Fruit fly (Drosophila melanogaster) whole organism, prepupa: Measurements from ENCODE around the gene ctrip.
A peak's percentile ranks its signal among the peaks of the same experiment; 100 is the strongest.

Experiments used
- Blimp-1 ChIP-seq: fragments of 200-800 bp; sonication (Bioruptor generic); optimal IDR thresholded peaks from 3 replicates; lab custom pipeline; 2017; ENCODE audit warnings: missing biosample characterization, missing genetic modification characterization, mild to moderate bottlenecking, moderate library complexity, missing genetic modification reagents
- CG10631 ChIP-seq: fragments of 200-800 bp; sonication (Bioruptor generic); optimal IDR thresholded peaks from 2 replicates; lab custom pipeline; 2016; ENCODE audit warnings: missing biosample characterization, missing genetic modification characterization
- CG10669 ChIP-seq: fragments of 200-800 bp; sonication (Bioruptor generic); optimal IDR thresholded peaks from 3 replicates; lab custom pipeline; 2018; ENCODE audit warnings: missing biosample characterization, mild to moderate bottlenecking, missing genetic modification characterization, moderate library complexity
- CG11762 ChIP-seq: fragments of 200-800 bp; sonication (Bioruptor generic); optimal IDR thresholded peaks from 3 replicates; lab custom pipeline; 2016; ENCODE audit warnings: missing biosample characterization, missing genetic modification characterization; ENCODE audit not compliant: insufficient read depth
- CG11902 ChIP-seq: fragments of 200-800 bp; sonication (Bioruptor generic); optimal IDR thresholded peaks from 3 replicates; lab custom pipeline; 2016; ENCODE audit warnings: missing biosample characterization, missing genetic modification characterization
- CG15336 ChIP-seq: fragments of 200-800 bp; sonication (Bioruptor generic); IDR thresholded peaks from 2 replicates; pipeline ENCODE4 v1.3.6; 2022; ENCODE audit warnings: missing biosample characterization, missing genetic modification characterization
- CG1621 ChIP-seq: fragments of 200-800 bp; sonication (Bioruptor generic); optimal IDR thresholded peaks from 3 replicates; lab custom pipeline; 2018; ENCODE audit warnings: missing biosample characterization, mild to moderate bottlenecking, missing genetic modification characterization
- CG16779 ChIP-seq: fragments of 200-800 bp; sonication (Bioruptor generic); optimal IDR thresholded peaks from 3 replicates; lab custom pipeline; 2017; ENCODE audit warnings: missing biosample characterization, mild to moderate bottlenecking, missing genetic modification characterization
- CG3032 ChIP-seq: fragments of 200-800 bp; optimal IDR thresholded peaks from 2 replicates; lab custom pipeline; 2019; ENCODE audit warnings: missing biosample characterization, mild to moderate bottlenecking, missing genetic modification characterization, moderate library complexity
- CG32006 ChIP-seq: fragments of 200-800 bp; sonication (Bioruptor generic); optimal IDR thresholded peaks from 3 replicates; lab custom pipeline; 2017; ENCODE audit warnings: missing biosample characterization, mild to moderate bottlenecking, missing genetic modification characterization
- CG34406 ChIP-seq: fragments of 200-800 bp; sonication (Bioruptor generic); optimal IDR thresholded peaks from 3 replicates; lab custom pipeline; 2016; ENCODE audit warnings: missing biosample characterization, missing genetic modification characterization
- CG3919 ChIP-seq: fragments of 200-800 bp; sonication (Bioruptor generic); optimal IDR thresholded peaks from 3 replicates; lab custom pipeline; 2016; ENCODE audit warnings: missing biosample characterization, missing genetic modification characterization
- CG6163 ChIP-seq: fragments of 200-800 bp; sonication (Bioruptor generic); IDR thresholded peaks from 3 replicates; pipeline ENCODE4 v1.3.6; 2022; ENCODE audit warnings: missing biosample characterization, missing genetic modification characterization
- CG6276 ChIP-seq: fragments of 200-800 bp; sonication (Bioruptor generic); optimal IDR thresholded peaks from 2 replicates; lab custom pipeline; 2017; ENCODE audit warnings: missing biosample characterization, mild to moderate bottlenecking, missing genetic modification characterization
- CG6792 ChIP-seq: fragments of 200-800 bp; sonication (Bioruptor generic); optimal IDR thresholded peaks from 3 replicates; lab custom pipeline; 2016; ENCODE audit warnings: missing biosample characterization, missing genetic modification characterization
- CG6808 ChIP-seq: fragments of 200-800 bp; sonication (Bioruptor generic); optimal IDR thresholded peaks from 3 replicates; lab custom pipeline; 2017; ENCODE audit warnings: missing biosample characterization, missing genetic modification characterization, mild to moderate bottlenecking, moderate library complexity, missing genetic modification reagents
- CG6854 ChIP-seq: fragments of 200-800 bp; sonication (Bioruptor generic); optimal IDR thresholded peaks from 2 replicates; lab custom pipeline; 2017; ENCODE audit warnings: missing biosample characterization, mild to moderate bottlenecking, missing genetic modification characterization
- CG7368 ChIP-seq: fragments of 200-800 bp; sonication (Bioruptor generic); optimal IDR thresholded peaks from 3 replicates; lab custom pipeline; 2016; ENCODE audit warnings: missing biosample characterization, missing genetic modification characterization
- CG8632 ChIP-seq: fragments of 200-800 bp; sonication (Bioruptor generic); optimal IDR thresholded peaks from 3 replicates; lab custom pipeline; 2016; ENCODE audit warnings: missing biosample characterization, missing genetic modification characterization
- CG9139 ChIP-seq: fragments of 200-800 bp; sonication (Bioruptor generic); optimal IDR thresholded peaks from 3 replicates; lab custom pipeline; 2017; ENCODE audit warnings: missing biosample characterization, mild to moderate bottlenecking, missing genetic modification characterization
- Eip75B ChIP-seq: fragments of 200-800 bp; sonication (Bioruptor generic); optimal IDR thresholded peaks from 3 replicates; lab custom pipeline; 2016; ENCODE audit warnings: missing biosample characterization, missing genetic modification characterization
- Eip78C ChIP-seq: fragments of 200-800 bp; sonication (Bioruptor generic); peaks from one replicate; lab custom pipeline; 2016; ENCODE audit warnings: missing biosample characterization, missing genetic modification characterization
- Ets21C ChIP-seq: fragments of 200-800 bp; sonication (Bioruptor generic); optimal IDR thresholded peaks from 3 replicates; lab custom pipeline; 2016; ENCODE audit warnings: missing biosample characterization, missing genetic modification characterization
- Ets96B ChIP-seq: fragments of 200-800 bp; optimal IDR thresholded peaks from 2 replicates; lab custom pipeline; 2019; ENCODE audit warnings: missing biosample characterization, mild to moderate bottlenecking, missing genetic modification characterization, moderate library complexity
- Hr4 ChIP-seq: fragments of 200-800 bp; sonication (Bioruptor generic); optimal IDR thresholded peaks from 3 replicates; lab custom pipeline; 2016; ENCODE audit warnings: missing biosample characterization, missing genetic modification characterization
- Lpt ChIP-seq: fragments of 200-800 bp; sonication (Bioruptor generic); optimal IDR thresholded peaks from 3 replicates; lab custom pipeline; 2016; ENCODE audit warnings: missing biosample characterization, missing genetic modification characterization
- Met ChIP-seq: fragments of 200-800 bp; sonication (Bioruptor generic); optimal IDR thresholded peaks from 3 replicates; lab custom pipeline; 2016; ENCODE audit warnings: missing biosample characterization, missing genetic modification characterization
- OdsH ChIP-seq: fragments of 200-800 bp; sonication (Bioruptor generic); optimal IDR thresholded peaks from 3 replicates; lab custom pipeline; 2016; ENCODE audit warnings: missing biosample characterization, missing genetic modification characterization
- Sox102F ChIP-seq: fragments of 200-800 bp; sonication (Bioruptor generic); optimal IDR thresholded peaks from 2 replicates; lab custom pipeline; 2016; ENCODE audit warnings: missing biosample characterization, mild to moderate bottlenecking, missing genetic modification characterization
- Sox14 ChIP-seq: fragments of 200-800 bp; sonication (Bioruptor generic); optimal IDR thresholded peaks from 3 replicates; lab custom pipeline; 2016; ENCODE audit warnings: missing biosample characterization, missing genetic modification characterization
- achi ChIP-seq: fragments of 200-800 bp; sonication (Bioruptor generic); optimal IDR thresholded peaks from 3 replicates; lab custom pipeline; 2016; ENCODE audit warnings: missing biosample characterization, missing genetic modification characterization
- acj6 ChIP-seq: fragments of 200-800 bp; sonication (Bioruptor generic); optimal IDR thresholded peaks from 3 replicates; lab custom pipeline; 2016; ENCODE audit warnings: missing biosample characterization, missing genetic modification characterization
- cyc ChIP-seq: fragments of 200-800 bp; sonication (Bioruptor generic); optimal IDR thresholded peaks from 3 replicates; lab custom pipeline; 2016; ENCODE audit warnings: missing biosample characterization, missing genetic modification characterization
- dsx ChIP-seq: fragments of 200-800 bp; optimal IDR thresholded peaks from 3 replicates; lab custom pipeline; 2019; ENCODE audit warnings: missing biosample characterization, mild to moderate bottlenecking, missing genetic modification characterization, moderate library complexity; ENCODE audit not compliant: poor library complexity, severe bottlenecking
- eg ChIP-seq: fragments of 200-800 bp; sonication (Bioruptor generic); IDR thresholded peaks from 3 replicates; pipeline ENCODE4 v1.3.6; 2022; ENCODE audit warnings: missing biosample characterization, missing genetic modification characterization
- esn ChIP-seq: fragments of 200-800 bp; sonication (Bioruptor generic); optimal IDR thresholded peaks from 2 replicates; lab custom pipeline; 2016; ENCODE audit warnings: missing biosample characterization, mild to moderate bottlenecking, missing genetic modification characterization, moderate library complexity
- fd59A ChIP-seq: fragments of 200-800 bp; sonication (Bioruptor generic); optimal IDR thresholded peaks from 2 replicates; lab custom pipeline; 2017; ENCODE audit warnings: missing biosample characterization, mild to moderate bottlenecking, missing genetic modification characterization, missing genetic modification reagents
- fkh ChIP-seq: fragments of 200-800 bp; sonication (Bioruptor generic); optimal IDR thresholded peaks from 3 replicates; lab custom pipeline; 2017; ENCODE audit warnings: missing biosample characterization, mild to moderate bottlenecking, missing genetic modification characterization, moderate library complexity
- lz ChIP-seq: fragments of 200-800 bp; sonication (Bioruptor generic); optimal IDR thresholded peaks from 3 replicates; lab custom pipeline; 2016; ENCODE audit warnings: missing biosample characterization, missing genetic modification characterization
- net ChIP-seq: fragments of 200-800 bp; sonication (Bioruptor generic); optimal IDR thresholded peaks from 3 replicates; lab custom pipeline; 2016; ENCODE audit warnings: missing biosample characterization, missing genetic modification characterization
- pdm3 ChIP-seq: fragments of 200-800 bp; sonication (Bioruptor generic); optimal IDR thresholded peaks from 3 replicates; lab custom pipeline; 2016; ENCODE audit warnings: missing biosample characterization, missing genetic modification characterization
- spab ChIP-seq: fragments of 200-800 bp; sonication (Bioruptor generic); optimal IDR thresholded peaks from 2 replicates; lab custom pipeline; 2017; ENCODE audit warnings: missing biosample characterization, mild to moderate bottlenecking, missing genetic modification characterization, missing genetic modification reagents
- ss ChIP-seq, 2 experiments: fragments of 200-800 bp; sonication (Bioruptor generic); optimal IDR thresholded peaks; 2 replicates in 1 of 2; 3 replicates in 1 of 2; lab custom pipeline; 2017 to 2018; ENCODE audit warnings: mild to moderate bottlenecking in 2 of 2, missing biosample characterization in 2 of 2, missing genetic modification characterization in 2 of 2, moderate library complexity in 1 of 2
- topi ChIP-seq: fragments of 200-800 bp; sonication (Bioruptor generic); optimal IDR thresholded peaks from 3 replicates; lab custom pipeline; 2016; ENCODE audit warnings: missing biosample characterization, missing genetic modification characterization
- vri ChIP-seq: fragments of 200-800 bp; sonication (Bioruptor generic); optimal IDR thresholded peaks from 3 replicates; lab custom pipeline; 2016; ENCODE audit warnings: missing biosample characterization, mild to moderate bottlenecking, missing genetic modification characterization

The ctrip gene

DNA sequence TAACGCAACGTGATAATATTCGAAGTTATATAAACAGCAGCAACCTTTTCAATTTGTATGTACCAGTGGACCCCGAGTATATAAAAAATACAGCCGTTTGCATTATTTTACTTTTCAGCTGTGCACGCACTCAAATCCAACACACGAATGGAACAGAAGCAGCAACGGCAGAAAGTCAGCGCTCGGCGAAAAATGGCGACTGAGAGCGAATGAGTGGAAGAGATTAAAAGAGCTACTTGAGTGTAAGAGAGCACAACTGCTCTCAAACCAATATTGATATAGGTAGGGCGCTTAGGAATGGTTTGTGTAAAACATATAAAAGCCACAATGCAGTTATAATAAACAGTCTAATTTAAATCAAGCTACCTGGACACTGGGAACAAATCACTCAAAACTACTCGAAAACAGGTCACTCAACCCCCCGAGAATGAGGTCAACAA, 5.6 kb downstream of the ctrip start:
- TF ChIP-seq CG15336 (GFP tag; lab: Robert Waterston, UW), result peak; percentile 48; the same call in 1 of the 2 replicates
- peak; percentile 26 for TF ChIP-seq Eip75B (GFP tag; lab: Kevin White, UChicago)
- TF ChIP-seq Met (GFP tag; lab: Kevin White, UChicago), result peak; percentile 49
- no peak for TF ChIP-seq CG11902
- TF ChIP-seq fd59A (GFP tag; lab: Kevin White, UChicago), result no peak
- peak; percentile 91 for TF ChIP-seq CG6854 (GFP tag; lab: Kevin White, UChicago)
- peak; percentile 2 for TF ChIP-seq OdsH (GFP tag; lab: Kevin White, UChicago)
- peak; percentile 52 for TF ChIP-seq Sox102F (GFP tag; lab: Kevin White, UChicago)
- peak; percentile 4 for TF ChIP-seq Ets96B (tag; lab: Kevin White, UChicago)
- peak; percentile 52 for TF ChIP-seq CG8632
- peak; percentile 73 for TF ChIP-seq CG9139
- TF ChIP-seq CG11762 (GFP tag; lab: Kevin White, UChicago), result no peak
- no peak for TF ChIP-seq acj6 (GFP tag; lab: Kevin White, UChicago)
- peak; percentile 17 for TF ChIP-seq CG16779
- TF ChIP-seq CG32006, result peak; percentile 19
- peak; percentile 68 for TF ChIP-seq vri (GFP tag; lab: Kevin White, UChicago)
- peak; percentile 11 for TF ChIP-seq pdm3 (GFP tag; lab: Kevin White, UChicago)
- peak; percentile 66 for TF ChIP-seq CG3919 (GFP tag; lab: Kevin White, UChicago)
- TF ChIP-seq Blimp-1 (GFP tag; lab: Kevin White, UChicago), result no peak
- TF ChIP-seq achi (GFP tag; lab: Kevin White, UChicago), result peak; percentile 46
- TF ChIP-seq Hr4 (GFP tag; lab: Kevin White, UChicago), result no peak
- TF ChIP-seq CG3032 (tag; lab: Kevin White, UChicago), result no peak
- TF ChIP-seq topi, result peak; percentile 32
- TF ChIP-seq CG34406 (GFP tag; lab: Kevin White, UChicago), result peak; percentile 42
- TF ChIP-seq CG6163 (GFP tag; lab: Robert Waterston, UW), result peak; percentile 46; the same call in 1 of the 3 replicates
- no peak for TF ChIP-seq Lpt (GFP tag; lab: Kevin White, UChicago)
- TF ChIP-seq Ets21C (GFP tag; lab: Kevin White, UChicago), result no peak
- peak; percentile 40; the same call in 1 of the 3 replicates for TF ChIP-seq eg (GFP tag; lab: Robert Waterston, UW)
- no peak for TF ChIP-seq CG1621 (tag; lab: Kevin White, UChicago)
- no peak for TF ChIP-seq spab (GFP tag; lab: Kevin White, UChicago)
- no peak for TF ChIP-seq lz (GFP tag; lab: Kevin White, UChicago)
- peak; percentile 23 for TF ChIP-seq CG6276 (GFP tag; lab: Kevin White, UChicago)
- no peak for TF ChIP-seq CG10669 (GFP tag; lab: Kevin White, UChicago)
- peak; percentile 46 for TF ChIP-seq esn (GFP tag; lab: Kevin White, UChicago)
- TF ChIP-seq dsx (GFP tag; lab: Kevin White, UChicago), result peak; percentile 45
- peak; percentile 84 for TF ChIP-seq Eip78C (GFP tag; lab: Kevin White, UChicago)
- TF ChIP-seq fkh (GFP tag; lab: Kevin White, UChicago), result peak; percentile 87
- peak; percentile 15 for TF ChIP-seq Sox14
- TF ChIP-seq net (GFP tag; lab: Kevin White, UChicago), result peak; percentile 70
- TF ChIP-seq cyc (GFP tag; lab: Kevin White, UChicago), result no peak
- peak; percentile 60 to 73 for TF ChIP-seq ss (GFP tag; optimal IDR thresholded peaks at IDR 0.05; lab: Kevin White, UChicago)
- TF ChIP-seq CG6792 (GFP tag; lab: Kevin White, UChicago), result peak; percentile 42
- TF ChIP-seq CG7368 (GFP tag; lab: Kevin White, UChicago), result peak; percentile 32
- peak; percentile 49 for TF ChIP-seq CG6808 (GFP tag; lab: Kevin White, UChicago)
- TF ChIP-seq CG10631 (GFP tag; lab: Kevin White, UChicago), result peak; percentile 8
